Fruit fly (Drosophila melanogaster) whole organism: Measurements from ENCODE around the gene FucTB.

Source experiments
- CG8478 ChIP-seq: fragments of >200 bp; optimal IDR thresholded peaks from 2 replicates; lab custom pipeline; 2018; ENCODE audit warnings: inconsistent platforms
- Dll ChIP-seq: fragments of >200 bp; optimal IDR thresholded peaks from 2 replicates; lab custom pipeline; 2017
- EcR ChIP-seq, 2 experiments: fragments of >200 bp; optimal IDR thresholded peaks; 2 replicates each; lab custom pipeline; 2017; ENCODE audit warnings: missing biosample characterization in 2 of 2, missing genetic modification characterization in 2 of 2, missing genetic modification reagents in 2 of 2
- pan ChIP-seq: fragments of >200 bp; optimal IDR thresholded peaks from 2 replicates; lab custom pipeline; 2017
- psq ChIP-seq: fragments of >200 bp; optimal IDR thresholded peaks from 2 replicates; lab custom pipeline; 2017
- usp ChIP-seq: fragments of >200 bp; optimal IDR thresholded peaks from 2 replicates; lab custom pipeline; 2017; ENCODE audit warnings: missing biosample characterization, missing genetic modification characterization, mixed read lengths

Gene FucTB

dm6 chr2L:9430992-9431602 is at the start of gene FucTB, which contains the start of gene scat:
Gene FucTB (minus strand): TSS chr2L:9431052.
Gene scat (plus strand): TSS chr2L:9431405.
- TF ChIP-seq CG8478 (lab: Kevin White, UChicago) (no peak), EcR (GFP tag; optimal IDR thresholded peaks at IDR 0.05; lab: Kevin White, UChicago) (no peak), usp (GFP tag; lab: Kevin White, UChicago) (no peak), Dll (lab: Kevin White, UChicago) (no peak)

dm6 chr2L:9467392-9467791 is 36.5 kb upstream of the FucTB start:
- no peak for TF ChIP-seq psq (lab: Kevin White, UChicago)
- TF ChIP-seq usp (GFP tag; lab: Kevin White, UChicago), result no peak
- TF ChIP-seq pan, result no peak
- no peak for TF ChIP-seq Dll (lab: Kevin White, UChicago)
- no peak for TF ChIP-seq EcR (GFP tag; optimal IDR thresholded peaks at IDR 0.05; lab: Kevin White, UChicago)
- no peak for TF ChIP-seq CG8478 (lab: Kevin White, UChicago)

DNA sequence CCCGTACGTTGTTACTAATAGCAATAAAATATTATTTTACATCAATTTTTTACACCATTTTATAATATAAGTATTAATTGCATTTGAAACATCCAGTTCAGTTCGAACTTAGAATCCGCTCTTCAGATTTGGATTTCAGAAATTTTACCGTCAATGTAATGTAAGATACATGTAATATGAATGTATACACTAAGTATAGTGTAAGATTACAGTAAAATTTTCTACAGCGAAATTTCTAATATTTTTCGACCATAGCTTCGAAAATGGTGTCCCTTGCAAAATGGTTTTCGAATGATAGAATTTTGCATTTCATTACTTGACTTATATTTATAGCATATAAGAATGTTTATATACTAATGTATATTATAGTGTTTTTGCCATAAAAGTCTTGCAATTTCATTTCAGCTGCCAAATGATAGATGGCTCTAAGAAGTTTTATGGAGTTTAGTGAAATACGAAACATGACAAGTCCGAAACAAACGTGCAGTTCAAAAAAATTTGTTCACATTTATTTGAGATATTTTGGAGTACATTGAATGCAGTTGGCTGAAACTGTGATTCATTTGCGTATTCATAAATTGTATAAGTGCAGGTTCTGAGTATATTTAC is 33.7 kb upstream of the FucTB start:
- TF ChIP-seq pan (no peak), Dll (lab: Kevin White, UChicago) (no peak), usp (GFP tag; lab: Kevin White, UChicago) (no peak), psq (lab: Kevin White, UChicago) (no peak), EcR (GFP tag; optimal IDR thresholded peaks at IDR 0.05; lab: Kevin White, UChicago) (no peak), CG8478 (lab: Kevin White, UChicago) (no peak)

DNA sequence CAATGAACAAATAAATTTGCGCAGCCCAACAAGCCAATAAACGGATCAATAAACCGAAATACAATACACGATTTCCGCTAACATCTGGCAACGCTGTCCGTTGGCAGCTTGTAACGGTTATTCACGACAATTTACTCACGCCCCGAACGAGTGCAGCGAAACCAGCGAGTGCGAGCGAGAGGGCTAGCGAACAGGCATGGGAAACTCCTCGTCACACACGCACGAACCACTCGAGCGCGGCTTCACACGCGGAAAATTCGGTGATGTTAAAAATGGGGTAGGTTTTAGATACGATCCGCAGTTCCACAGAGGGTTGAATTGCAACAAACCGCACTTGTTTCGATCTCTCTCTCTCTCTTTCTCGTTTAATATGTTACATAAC is 29.2 kb upstream of the FucTB start:
- TF ChIP-seq CG8478 (lab: Kevin White, UChicago), result no peak
- no peak for TF ChIP-seq psq (lab: Kevin White, UChicago)

DNA sequence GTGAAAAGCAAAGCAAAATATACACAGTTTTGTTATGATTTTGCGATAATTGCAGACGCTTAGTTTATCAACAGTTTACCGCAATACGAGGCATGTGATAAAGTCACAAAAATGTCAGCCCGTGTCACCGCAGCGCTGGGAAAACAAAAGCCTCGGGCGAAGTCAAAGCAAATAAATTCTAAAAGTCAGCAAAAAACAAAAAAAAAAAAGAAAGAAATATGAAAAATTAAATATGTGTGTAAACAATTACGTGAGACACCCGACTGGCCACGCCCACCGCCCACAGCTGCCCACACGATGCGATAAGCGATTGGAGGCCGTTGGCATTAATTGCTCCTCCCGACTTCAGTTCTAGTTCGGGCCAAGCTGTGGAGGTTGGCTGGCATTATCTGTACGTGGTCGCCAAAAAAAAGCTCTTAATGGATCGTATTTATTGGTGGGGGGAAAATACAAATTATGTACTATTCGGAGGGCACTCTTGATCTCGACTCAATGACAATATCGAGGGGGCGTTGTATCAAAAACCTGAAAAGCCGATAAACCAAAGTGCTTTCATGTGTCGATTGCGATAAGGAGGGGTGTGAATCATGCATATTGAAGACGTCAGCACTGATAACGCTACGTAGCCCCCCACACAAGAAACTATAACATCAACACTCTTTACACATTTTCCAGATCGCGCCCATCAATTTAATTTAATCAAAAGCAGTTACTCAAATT is 28.7 kb upstream of the FucTB start:
- TF ChIP-seq pan (no peak), Dll (lab: Kevin White, UChicago) (no peak), EcR (GFP tag; optimal IDR thresholded peaks at IDR 0.05; lab: Kevin White, UChicago) (no peak), psq (lab: Kevin White, UChicago) (no peak), CG8478 (lab: Kevin White, UChicago) (no peak), usp (GFP tag; lab: Kevin White, UChicago) (no peak)

dm6 chr2L:9457865-9458264 is 27.0 kb upstream of the FucTB start:
- TF ChIP-seq psq (lab: Kevin White, UChicago) (no peak), pan (no peak), EcR (GFP tag; optimal IDR thresholded peaks at IDR 0.05; lab: Kevin White, UChicago) (peak; percentile 42 to 64), Dll (lab: Kevin White, UChicago) (no peak)

dm6 chr2L:9457456-9457855 is 26.6 kb upstream of the FucTB start:
- TF ChIP-seq Dll (lab: Kevin White, UChicago), result no peak
- TF ChIP-seq pan, result no peak
- TF ChIP-seq psq (lab: Kevin White, UChicago), result no peak
- no peak for TF ChIP-seq usp (GFP tag; lab: Kevin White, UChicago)
- TF ChIP-seq CG8478 (lab: Kevin White, UChicago), result no peak
- TF ChIP-seq EcR (GFP tag; optimal IDR thresholded peaks at IDR 0.05; lab: Kevin White, UChicago), result no peak

DNA sequence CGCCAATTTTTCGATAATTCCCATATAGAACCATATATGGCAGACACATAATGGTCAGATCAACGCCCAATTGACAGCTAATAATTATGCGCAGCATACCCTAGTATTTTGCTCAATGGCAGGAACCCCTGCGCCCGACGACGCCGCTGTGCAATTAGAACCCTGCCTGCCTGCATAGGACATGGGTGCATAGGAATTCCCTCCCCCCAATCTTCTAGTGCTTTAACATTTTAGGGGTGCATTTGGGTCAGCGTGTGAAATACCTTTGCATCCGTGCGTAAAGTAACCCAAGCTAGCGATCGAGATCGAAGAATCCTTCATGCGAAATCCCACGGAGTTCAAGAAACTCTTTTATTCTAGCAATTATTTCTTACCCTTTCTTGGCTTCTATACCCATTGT is 24.3 kb upstream of the FucTB start:
- TF ChIP-seq Dll (lab: Kevin White, UChicago) (no peak), usp (GFP tag; lab: Kevin White, UChicago) (no peak), CG8478 (lab: Kevin White, UChicago) (no peak), psq (lab: Kevin White, UChicago) (no peak), EcR (GFP tag; optimal IDR thresholded peaks at IDR 0.05; lab: Kevin White, UChicago) (no peak)

- no peak for TF ChIP-seq Dll (lab: Kevin White, UChicago)
- TF ChIP-seq EcR (GFP tag; optimal IDR thresholded peaks at IDR 0.05; lab: Kevin White, UChicago), result no peak
- no peak for TF ChIP-seq CG8478 (lab: Kevin White, UChicago)
- TF ChIP-seq psq (lab: Kevin White, UChicago), result no peak
- no peak for TF ChIP-seq pan
- no peak for TF ChIP-seq usp (GFP tag; lab: Kevin White, UChicago)
These were observed 23.7 kb upstream of the FucTB start for dm6 chr2L:9454369-9455054.

- TF ChIP-seq CG8478 (lab: Kevin White, UChicago) (no peak), psq (lab: Kevin White, UChicago) (no peak), usp (GFP tag; lab: Kevin White, UChicago) (no peak), EcR (GFP tag; optimal IDR thresholded peaks at IDR 0.05; lab: Kevin White, UChicago) (no peak), Dll (lab: Kevin White, UChicago) (no peak)
These were observed 22.1 kb upstream of the FucTB start for dm6 chr2L:9452959-9453358.

dm6 chr2L:9449257-9449972 is 18.6 kb upstream of the FucTB start:
- TF ChIP-seq pan (no peak), usp (GFP tag; lab: Kevin White, UChicago) (no peak), Dll (lab: Kevin White, UChicago) (no peak), psq (lab: Kevin White, UChicago) (no peak), EcR (GFP tag; optimal IDR thresholded peaks at IDR 0.05; lab: Kevin White, UChicago) (no peak), CG8478 (lab: Kevin White, UChicago) (no peak)
